Worm (Caenorhabditis elegans): Measurements from ENCODE around the gene K08H2.10.

The K08H2.10 gene

ce11 chrX:13264550-13264949 is 6.9 kb downstream of the K08H2.10 start:
- peak; percentile 79 for TF ChIP-seq dmd-4 (tag; optimal IDR thresholded peaks at IDR 0.05; ENCODE audit: borderline replicate concordance)
- TF ChIP-seq K02D7.2 (tag; optimal IDR thresholded peaks at IDR 0.05) = peak; percentile 64
- TF ChIP-seq tbx-7 (tag; optimal IDR thresholded peaks at IDR 0.05) = peak; percentile 10
- TF ChIP-seq C38D4.7 (GFP tag; optimal IDR thresholded peaks at IDR 0.05) = peak; percentile 77
- TF ChIP-seq sdc-2 (tag; optimal IDR thresholded peaks at IDR 0.05) = peak; percentile 81
- TF ChIP-seq hlh-6 (tag; optimal IDR thresholded peaks at IDR 0.05) = peak; percentile 83
- no peak for TF ChIP-seq ama-1 (optimal IDR thresholded peaks at IDR 0.05)
- TF ChIP-seq pax-1 (tag; optimal IDR thresholded peaks at IDR 0.05) = no peak
- TF ChIP-seq mec-3 (tag; optimal IDR thresholded peaks at IDR 0.05; ENCODE audit: borderline replicate concordance) = no peak
- TF ChIP-seq rnt-1 (tag; optimal IDR thresholded peaks at IDR 0.05) = peak; percentile 10
- TF ChIP-seq unc-55 (GFP tag; optimal IDR thresholded peaks at IDR 0.05) = no peak
- TF ChIP-seq pag-3 (tag; optimal IDR thresholded peaks at IDR 0.05; ENCODE audit: borderline replicate concordance) = no peak
- peak; percentile 64 for TF ChIP-seq eyg-1 (tag; optimal IDR thresholded peaks at IDR 0.05)
- peak; percentile 62 for TF ChIP-seq lin-11 (tag; optimal IDR thresholded peaks at IDR 0.05)
- TF ChIP-seq ets-4 (tag; optimal IDR thresholded peaks at IDR 0.05) = peak; percentile 56
- peak; percentile 60 for TF ChIP-seq ceh-24 (tag; optimal IDR thresholded peaks at IDR 0.05)
- TF ChIP-seq ref-2 (tag; optimal IDR thresholded peaks at IDR 0.05) = peak; percentile 80
- peak; percentile 84 for TF ChIP-seq ceh-14 (tag; optimal IDR thresholded peaks at IDR 0.05)
- TF ChIP-seq C08G9.2 (tag; optimal IDR thresholded peaks at IDR 0.05) = peak; percentile 72
- peak; percentile 47 for TF ChIP-seq pqm-1 (tag; optimal IDR thresholded peaks at IDR 0.05)
- peak; percentile 70 for TF ChIP-seq madf-2 (tag; optimal IDR thresholded peaks at IDR 0.05)
- peak; percentile 43 for TF ChIP-seq zip-5 (tag; optimal IDR thresholded peaks at IDR 0.05)
- TF ChIP-seq elt-2 (tag; optimal IDR thresholded peaks at IDR 0.05) = peak; percentile 69
- peak; percentile 57 for TF ChIP-seq ceh-48 (tag; optimal IDR thresholded peaks at IDR 0.05)
- peak; percentile 52 for TF ChIP-seq npax-4 (tag; optimal IDR thresholded peaks at IDR 0.05)
- peak; percentile 48 for TF ChIP-seq ceh-34 (tag; optimal IDR thresholded peaks at IDR 0.05)
- no peak for TF ChIP-seq pros-1 (tag; optimal IDR thresholded peaks at IDR 0.05)
- TF ChIP-seq unc-42 (tag; optimal IDR thresholded peaks at IDR 0.05) = no peak
- TF ChIP-seq hlh-13 (GFP tag; optimal IDR thresholded peaks at IDR 0.05) = peak; percentile 62
- TF ChIP-seq elt-4 (tag; optimal IDR thresholded peaks at IDR 0.05) = no peak
- peak; percentile 73 for TF ChIP-seq ttx-3 (tag; optimal IDR thresholded peaks at IDR 0.05)
- TF ChIP-seq ztf-16 (tag; optimal IDR thresholded peaks at IDR 0.05) = peak; percentile 76
- TF ChIP-seq lim-6 (tag; optimal IDR thresholded peaks at IDR 0.05) = no peak
- peak; percentile 41 for TF ChIP-seq tbx-2 (tag; optimal IDR thresholded peaks at IDR 0.05)
- no peak for TF ChIP-seq ceh-22 (tag; optimal IDR thresholded peaks at IDR 0.05)
- TF ChIP-seq sox-4 (tag; optimal IDR thresholded peaks at IDR 0.05) = peak; percentile 81
- peak; percentile 25 for TF ChIP-seq ceh-9 (tag; optimal IDR thresholded peaks at IDR 0.05)
- TF ChIP-seq ceh-18 (tag; optimal IDR thresholded peaks at IDR 0.05) = peak; percentile 53
- TF ChIP-seq che-1 (tag; optimal IDR thresholded peaks at IDR 0.05) = peak; percentile 74
- no peak for TF ChIP-seq K09A11.1 (tag; optimal IDR thresholded peaks at IDR 0.05; ENCODE audit: insufficient read depth)
- TF ChIP-seq ceh-19 (GFP tag; optimal IDR thresholded peaks at IDR 0.05) = peak; percentile 86
- peak; percentile 69 for TF ChIP-seq pha-2 (tag; optimal IDR thresholded peaks at IDR 0.05)
- TF ChIP-seq T23F11.4 (GFP tag; optimal IDR thresholded peaks at IDR 0.05) = peak; percentile 62
- no peak for TF ChIP-seq fkh-10 (GFP tag; optimal IDR thresholded peaks at IDR 0.05)
- TF ChIP-seq hlh-30 (tag; optimal IDR thresholded peaks at IDR 0.05; ENCODE audit: insufficient read depth) = peak; percentile 12
- TF ChIP-seq gmeb-2 (tag; optimal IDR thresholded peaks at IDR 0.05) = peak; percentile 81
- peak; percentile 80 for TF ChIP-seq hlh-15 (tag; optimal IDR thresholded peaks at IDR 0.05)
- TF ChIP-seq ceh-30 (tag; optimal IDR thresholded peaks at IDR 0.05) = no peak
- peak; percentile 69 for TF ChIP-seq F13H6.1 (tag; optimal IDR thresholded peaks at IDR 0.05)
- TF ChIP-seq ceh-6 (GFP tag; optimal IDR thresholded peaks at IDR 0.05) = peak; percentile 63
- TF ChIP-seq fax-1 (tag; optimal IDR thresholded peaks at IDR 0.05) = peak; percentile 56
- TF ChIP-seq sox-2 (GFP tag; IDR thresholded peaks at IDR 0.05) = peak; percentile 68
- TF ChIP-seq odd-2 (tag; optimal IDR thresholded peaks at IDR 0.05) = no peak
- peak; percentile 60 for TF ChIP-seq dve-1 (tag; optimal IDR thresholded peaks at IDR 0.05)
